Worm (Caenorhabditis elegans) whole organism, young adult: ENCODE results near the gene H19J13.2.

ENCODE experiments used
- B0035.1 ChIP-seq: sonication (generic microtip); optimal IDR thresholded peaks from 2 replicates; lab custom pipeline; 2016; ENCODE audit warnings: missing genetic modification characterization, mild to moderate bottlenecking, missing compliant biosample characterization, missing genotype, missing genetic modification reagents
- B0261.1 ChIP-seq: sonication (generic microtip); optimal IDR thresholded peaks from 2 replicates; lab custom pipeline; 2016; ENCODE audit warnings: mild to moderate bottlenecking, missing genetic modification characterization, moderate library complexity, missing compliant biosample characterization
- C06A6.2 ChIP-seq: fragments of 200-800 bp; sonication (Bioruptor generic); conservative IDR thresholded peaks from 2 replicates; pipeline ENCODE4 v1.3.6; 2022; ENCODE audit warnings: missing genetic modification characterization, missing compliant biosample characterization
- T07F8.4 ChIP-seq: sonication (generic microtip); optimal IDR thresholded peaks from 2 replicates; lab custom pipeline; 2016; ENCODE audit warnings: mild to moderate bottlenecking, missing genetic modification characterization, moderate library complexity, missing compliant biosample characterization
- ets-4 ChIP-seq: fragments of 200-800 bp; sonication (Bioruptor generic); optimal IDR thresholded peaks from 2 replicates; lab custom pipeline; 2018; ENCODE audit warnings: mild to moderate bottlenecking, missing genetic modification characterization, missing compliant biosample characterization
- fkh-3 ChIP-seq: sonication (generic microtip); optimal IDR thresholded peaks from 2 replicates; lab custom pipeline; 2016; ENCODE audit warnings: mild to moderate bottlenecking, missing genetic modification characterization, missing compliant biosample characterization
- nhr-90 ChIP-seq: sonication (generic microtip); optimal IDR thresholded peaks from 2 replicates; lab custom pipeline; 2016; ENCODE audit warnings: missing genotype, mild to moderate bottlenecking, missing genetic modification characterization, missing compliant biosample characterization
- snpc-1.1 ChIP-seq: sonication (generic microtip); optimal IDR thresholded peaks from 2 replicates; lab custom pipeline; 2017; ENCODE audit warnings: missing genetic modification characterization, mild to moderate bottlenecking, missing compliant biosample characterization, antibody characterized with exemption, moderate library complexity, missing genotype, missing genetic modification reagents; ENCODE audit not compliant: insufficient read depth
- snpc-4 ChIP-seq, 5 experiments: fragments of 150-350 bp in 1 of 5; sonication (generic microtip) in 4 of 5; optimal IDR thresholded peaks; 2 replicates each; lab custom pipeline; 2014 to 2018; ENCODE audit warnings: missing genetic modification characterization in 5 of 5, missing biosample characterization in 3 of 5, antibody characterized with exemption in 2 of 5, mild to moderate bottlenecking in 2 of 5, missing compliant biosample characterization in 2 of 5, missing genotype in 2 of 5, moderate library complexity in 2 of 5, missing genetic modification reagents in 1 of 5
- sptf-2 ChIP-seq: fragments of 200-800 bp; sonication (Bioruptor generic); optimal IDR thresholded peaks from 2 replicates; lab custom pipeline; 2018; ENCODE audit warnings: mild to moderate bottlenecking, missing genetic modification characterization, missing compliant biosample characterization
- tlf-1 ChIP-seq: fragments of 200-800 bp; sonication (Bioruptor generic); optimal IDR thresholded peaks from 2 replicates; lab custom pipeline; 2018; ENCODE audit warnings: mild to moderate bottlenecking, missing genetic modification characterization, missing compliant biosample characterization
- unc-130 ChIP-seq: sonication (generic microtip); optimal IDR thresholded peaks from 2 replicates; lab custom pipeline; 2016; ENCODE audit warnings: missing genetic modification reagents, missing genetic modification characterization, missing compliant biosample characterization

- TF ChIP-seq sptf-2 (no peak), ets-4 (GFP tag; lab: Kevin White, UChicago) (no peak), B0261.1 (tag; lab: Kevin White, UChicago) (no peak), unc-130 (no peak), snpc-1.1 (tag; lab: Kevin White, UChicago) (no peak), T07F8.4 (tag; lab: Kevin White, UChicago) (no peak), C06A6.2 (GFP tag; lab: Robert Waterston, UW) (no peak), B0035.1 (tag; lab: Kevin White, UChicago) (no peak), fkh-3 (tag; lab: Kevin White, UChicago) (no peak), snpc-4 (GFP tag; optimal IDR thresholded peaks at IDR 0.05; lab: Kevin White, UChicago) (no peak), snpc-4 (tag; optimal IDR thresholded peaks at IDR 0.05; lab: Kevin White, UChicago) (no peak), tlf-1 (no peak), nhr-90 (no peak)
Observed at ce11 chrX:12294263-12294662, 20.5 kb upstream of the H19J13.2 start, which contains the start of gene W06D11.1.
